Worm (Caenorhabditis elegans): Measurements from ENCODE around the gene srj-50.
A peak's percentile ranks its signal among the peaks of the same experiment; 100 is the strongest.

The srj-50 gene

DNA sequence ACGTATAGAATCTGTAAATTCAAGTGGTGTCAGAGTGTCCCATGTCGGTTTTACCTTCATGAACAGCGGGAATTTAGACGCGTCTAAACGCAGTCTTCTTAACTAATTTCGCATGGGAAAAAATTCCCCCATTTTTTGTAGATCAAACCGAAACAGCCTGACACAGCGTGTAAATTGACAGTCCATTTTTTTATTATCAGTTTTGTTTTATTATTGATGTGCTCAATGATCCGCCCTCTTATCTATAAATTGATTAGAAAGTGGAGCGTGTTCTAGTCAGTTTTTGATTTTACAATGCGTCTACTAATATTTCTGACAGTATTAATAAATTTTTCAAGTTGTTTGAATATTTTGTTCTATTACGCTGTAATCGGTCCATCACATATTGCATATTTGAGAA is 16.3 kb downstream of the srj-50 start, which contains the start of gene ugt-53:
Gene ugt-53, plus strand, starts transcription at position 273 of the 400 bp plus-strand sequence.
- TF ChIP-seq elt-2 (tag; optimal IDR thresholded peaks at IDR 0.05) (peak; percentile 82), pqm-1 (tag; optimal IDR thresholded peaks at IDR 0.05) (peak; percentile 72), R02D3.7 (tag; optimal IDR thresholded peaks at IDR 0.05) (no peak)

DNA sequence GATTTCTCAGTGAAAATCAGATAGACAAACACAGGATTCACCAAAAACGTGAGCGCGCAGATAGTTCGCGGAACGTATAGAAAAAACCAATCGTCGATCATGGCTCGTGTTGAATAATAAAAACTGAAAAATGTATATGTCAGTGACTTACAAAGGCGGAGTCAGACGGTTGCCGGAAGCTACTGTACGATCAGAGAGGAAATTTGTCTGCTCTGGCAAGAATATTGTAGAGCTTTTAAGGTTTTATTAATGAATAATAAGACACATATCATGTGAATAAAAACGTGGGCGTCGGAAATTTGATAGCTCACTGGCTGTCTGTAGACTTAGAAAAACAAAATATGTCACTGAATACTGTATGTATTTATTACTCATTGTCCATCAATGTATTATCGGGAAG is 22.7 kb downstream of the srj-50 start, which contains the start of gene srj-57:
Gene srj-57, minus strand, starts transcription at position 101 of the 400 bp plus-strand sequence.
- no peak for TF ChIP-seq nhr-23 (tag; optimal IDR thresholded peaks at IDR 0.05)
- no peak for TF ChIP-seq elt-2 (tag; optimal IDR thresholded peaks at IDR 0.05)
- TF ChIP-seq daf-12 (tag; optimal IDR thresholded peaks at IDR 0.05), result no peak
- TF ChIP-seq nhr-76 (tag; optimal IDR thresholded peaks at IDR 0.05), result no peak
- no peak for TF ChIP-seq nhr-11 (tag; optimal IDR thresholded peaks at IDR 0.05)
- TF ChIP-seq ZK546.5 (tag; optimal IDR thresholded peaks at IDR 0.05), result no peak
- no peak for TF ChIP-seq ceh-9 (tag; optimal IDR thresholded peaks at IDR 0.05)
- TF ChIP-seq fkh-2 (tag; optimal IDR thresholded peaks at IDR 0.05), result no peak
- no peak for TF ChIP-seq hmg-11 (tag; optimal IDR thresholded peaks at IDR 0.05)
- TF ChIP-seq elt-3 (tag; optimal IDR thresholded peaks at IDR 0.05), result no peak
- TF ChIP-seq egl-5 (tag; optimal IDR thresholded peaks at IDR 0.05), result no peak

DNA sequence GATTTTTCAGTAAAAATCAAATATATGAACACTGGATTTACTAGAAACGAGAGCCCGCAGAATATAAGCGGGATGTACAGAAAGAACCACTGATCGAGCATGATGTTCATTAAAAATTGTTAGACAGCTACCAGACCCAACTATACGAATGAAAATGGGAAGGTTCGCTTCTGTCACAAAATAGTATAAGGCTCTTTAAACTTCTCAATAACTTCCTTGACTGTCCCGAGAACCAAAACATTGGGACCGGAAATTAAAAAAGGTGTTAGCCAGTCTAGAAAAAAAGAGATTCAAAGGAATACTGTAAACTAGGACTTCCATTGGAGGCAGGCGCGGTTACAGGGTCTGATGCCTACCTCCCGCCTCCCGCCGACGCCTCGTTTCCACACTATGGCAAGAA is 25.1 kb downstream of the srj-50 start, which contains the start of gene srj-55:
Gene srj-55, minus strand, starts transcription at position 101 of the 400 bp plus-strand sequence.
- TF ChIP-seq skn-1 (tag; optimal IDR thresholded peaks at IDR 0.05), result no peak
- TF ChIP-seq R02D3.7 (tag; optimal IDR thresholded peaks at IDR 0.05), result no peak
- no peak for TF ChIP-seq nhr-12 (tag; optimal IDR thresholded peaks at IDR 0.05)
- TF ChIP-seq lin-15B (tag; optimal IDR thresholded peaks at IDR 0.05), result no peak
- no peak for TF ChIP-seq mml-1 (tag; optimal IDR thresholded peaks at IDR 0.05)
- TF ChIP-seq nfya-1 (tag; optimal IDR thresholded peaks at IDR 0.05; ENCODE audit: insufficient read depth), result no peak
- no peak for TF ChIP-seq lsy-12 (tag; optimal IDR thresholded peaks at IDR 0.05)
- TF ChIP-seq ZK546.5 (tag; optimal IDR thresholded peaks at IDR 0.05), result no peak
- no peak for TF ChIP-seq mdl-1 (tag; optimal IDR thresholded peaks at IDR 0.05)
- TF ChIP-seq tbx-2 (tag; optimal IDR thresholded peaks at IDR 0.05), result no peak
- no peak for TF ChIP-seq snpc-4 (tag; optimal IDR thresholded peaks at IDR 0.05)
- TF ChIP-seq jun-1 (tag; optimal IDR thresholded peaks at IDR 0.05), result no peak
- no peak for TF ChIP-seq ceh-82 (tag; optimal IDR thresholded peaks at IDR 0.05)

DNA sequence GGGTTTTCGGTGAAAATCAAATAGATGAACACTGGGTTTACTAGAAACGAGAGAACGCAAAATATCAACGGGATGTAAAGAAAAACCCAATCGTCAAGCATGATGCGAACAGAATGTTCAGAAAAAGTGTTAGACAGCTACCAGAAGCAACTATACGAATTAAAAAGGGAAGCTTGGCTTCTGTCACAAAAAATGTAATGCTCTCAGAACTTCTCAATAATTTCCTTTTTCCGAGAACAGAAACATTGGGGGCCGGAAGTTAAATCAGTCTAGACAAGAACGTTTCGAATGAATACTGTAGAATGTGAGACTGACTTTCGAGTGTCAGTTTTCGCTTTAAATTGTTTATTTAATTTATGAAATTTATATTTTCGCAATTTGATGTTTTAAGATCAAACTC is 27.0 kb downstream of the srj-50 start, which contains the start of gene srj-54:
Gene srj-54, minus strand, starts transcription at position 101 of the 400 bp plus-strand sequence.
- TF ChIP-seq hmg-11 (tag; optimal IDR thresholded peaks at IDR 0.05), result no peak
- TF ChIP-seq unc-62 (GFP tag; optimal IDR thresholded peaks at IDR 0.05), result no peak
- TF ChIP-seq skn-1 (tag; optimal IDR thresholded peaks at IDR 0.05), result no peak
- TF ChIP-seq nhr-12 (tag; optimal IDR thresholded peaks at IDR 0.05), result no peak
- TF ChIP-seq pha-4 (tag; optimal IDR thresholded peaks at IDR 0.05), result no peak
- TF ChIP-seq ceh-28 (tag; optimal IDR thresholded peaks at IDR 0.05), result no peak
- no peak for TF ChIP-seq ztf-11 (tag; optimal IDR thresholded peaks at IDR 0.05)
- TF ChIP-seq fkh-2 (tag; optimal IDR thresholded peaks at IDR 0.05), result no peak
- no peak for TF ChIP-seq fkh-10 (GFP tag; optimal IDR thresholded peaks at IDR 0.05)
- no peak for TF ChIP-seq elt-2 (tag; optimal IDR thresholded peaks at IDR 0.05)
- TF ChIP-seq ZK546.5 (tag; optimal IDR thresholded peaks at IDR 0.05), result no peak
- TF ChIP-seq tbx-2 (tag; optimal IDR thresholded peaks at IDR 0.05), result no peak
- TF ChIP-seq sea-2 (GFP tag; optimal IDR thresholded peaks at IDR 0.05), result no peak
- no peak for TF ChIP-seq ama-1 (optimal IDR thresholded peaks at IDR 0.05)
- TF ChIP-seq nhr-67 (tag; optimal IDR thresholded peaks at IDR 0.05), result no peak
- TF ChIP-seq ceh-82 (tag; optimal IDR thresholded peaks at IDR 0.05), result no peak
- TF ChIP-seq R02D3.7 (tag; optimal IDR thresholded peaks at IDR 0.05), result no peak

DNA sequence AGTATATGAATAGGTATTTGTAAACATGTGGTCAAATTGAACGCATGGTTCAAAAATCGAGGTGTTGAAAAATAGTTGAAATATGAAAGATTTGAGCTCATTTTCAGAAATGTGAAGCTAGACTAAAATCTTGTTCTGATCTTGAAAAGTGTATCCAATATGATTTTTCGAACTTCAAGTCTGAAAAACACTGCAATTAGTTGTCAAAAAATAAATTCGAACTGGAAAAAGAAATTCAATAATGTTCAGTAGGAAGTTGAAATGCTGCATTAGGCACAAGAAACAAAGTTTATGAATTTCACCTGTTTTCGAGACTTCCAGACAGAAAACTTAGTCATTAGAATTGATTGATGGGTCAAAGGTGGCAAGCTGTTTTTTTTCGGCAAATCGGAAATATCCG is 28.7 kb downstream of the srj-50 start, which contains the start of gene srh-270:
Gene srh-270, minus strand, starts transcription at position 101 of the 400 bp plus-strand sequence.
- TF ChIP-seq elt-1 (tag; optimal IDR thresholded peaks at IDR 0.05) (no peak), nhr-25 (tag; optimal IDR thresholded peaks at IDR 0.05) (no peak), elt-2 (tag; optimal IDR thresholded peaks at IDR 0.05) (no peak)

All from whole organism, L3 larva.